Worm (Caenorhabditis elegans): ENCODE measurements around the gene Y67A10A.11.

ce11 chrIV:14356120-14356519 lies 16.4 kb downstream of the Y67A10A.11 start:
- TF ChIP-seq scrt-1 (GFP tag; IDR thresholded peaks at IDR 0.05) (no peak), ama-1 (optimal IDR thresholded peaks at IDR 0.05) (no peak), tbx-11 (GFP tag; IDR thresholded peaks at IDR 0.05) (no peak), pes-1 (GFP tag; IDR thresholded peaks at IDR 0.05) (no peak), B0310.2 (tag; optimal IDR thresholded peaks at IDR 0.05) (no peak), hnd-1 (tag; optimal IDR thresholded peaks at IDR 0.05) (no peak), flt-1 (GFP tag; IDR thresholded peaks at IDR 0.05) (no peak), tra-4 (tag; optimal IDR thresholded peaks at IDR 0.05) (no peak), tbx-37 (GFP tag; conservative IDR thresholded peaks at IDR 0.05) (no peak), hmbx-1 (tag; optimal IDR thresholded peaks at IDR 0.05) (no peak), aly-1 (tag; optimal IDR thresholded peaks at IDR 0.05) (no peak), hmg-4 (GFP tag; optimal IDR thresholded peaks at IDR 0.05) (no peak), ceh-13 (GFP tag; optimal IDR thresholded peaks at IDR 0.05) (no peak), ceh-36 (tag; optimal IDR thresholded peaks at IDR 0.05) (no peak)

Data from whole organism, early embryonic.